Fruit fly (Drosophila melanogaster) whole organism, pupa: ENCODE results near the gene Wnt4.
A peak's percentile ranks its signal among the peaks of the same experiment; 100 is the strongest.

ENCODE experiments used
- CG10348 ChIP-seq: fragments of 200-800 bp; sonication (Bioruptor generic); IDR thresholded peaks from 2 replicates; pipeline ENCODE4 v1.3.6; 2022; ENCODE audit warnings: missing biosample characterization, missing genetic modification characterization
- CG12605 ChIP-seq: fragments of 200-800 bp; sonication (Bioruptor generic); IDR thresholded peaks from 2 replicates; pipeline ENCODE4 v1.3.6; 2022; ENCODE audit warnings: missing biosample characterization, missing genetic modification characterization
- CG13204 ChIP-seq: fragments of 200-800 bp; sonication (Bioruptor generic); optimal IDR thresholded peaks from 2 replicates; lab custom pipeline; 2018; ENCODE audit warnings: missing biosample characterization, mild to moderate bottlenecking, missing genetic modification characterization, moderate library complexity
- CG14655 ChIP-seq: fragments of 200-800 bp; sonication (Bioruptor generic); optimal IDR thresholded peaks from 3 replicates; lab custom pipeline; 2017; ENCODE audit warnings: mild to moderate bottlenecking, missing biosample characterization, missing genetic modification reagents, missing genetic modification characterization
- CG15710 ChIP-seq: fragments of 200-800 bp; sonication (Bioruptor generic); optimal IDR thresholded peaks from 2 replicates; lab custom pipeline; 2018; ENCODE audit warnings: missing biosample characterization, mild to moderate bottlenecking, missing genetic modification characterization, moderate library complexity
- CG17806 ChIP-seq: fragments of 200-800 bp; sonication (Bioruptor generic); optimal IDR thresholded peaks from 2 replicates; lab custom pipeline; 2018; ENCODE audit warnings: missing biosample characterization, mild to moderate bottlenecking, missing genetic modification characterization, moderate library complexity
- CG32121 ChIP-seq: fragments of 200-800 bp; sonication (Bioruptor generic); IDR thresholded peaks from 2 replicates; pipeline ENCODE4 v1.3.6; 2022; ENCODE audit warnings: missing biosample characterization, missing genetic modification characterization
- CG34367 ChIP-seq: fragments of 200-800 bp; sonication (Bioruptor generic); optimal IDR thresholded peaks from 2 replicates; lab custom pipeline; 2018; ENCODE audit warnings: missing biosample characterization, mild to moderate bottlenecking, missing genetic modification characterization
- CG4496 ChIP-seq: fragments of 200-800 bp; sonication (Bioruptor generic); IDR thresholded peaks from 3 replicates; pipeline ENCODE4 v1.3.6; 2022; ENCODE audit warnings: missing biosample characterization, missing genetic modification characterization
- CG8159 ChIP-seq: fragments of 200-800 bp; sonication (Bioruptor generic); optimal IDR thresholded peaks from 3 replicates; lab custom pipeline; 2018; ENCODE audit warnings: missing biosample characterization, mild to moderate bottlenecking, missing genetic modification characterization, moderate library complexity
- CG8301 ChIP-seq: fragments of 200-800 bp; sonication (Bioruptor generic); optimal IDR thresholded peaks from 2 replicates; lab custom pipeline; 2018; ENCODE audit warnings: missing biosample characterization, mild to moderate bottlenecking, missing genetic modification characterization
- CG9948 ChIP-seq: fragments of 200-800 bp; sonication (Bioruptor generic); optimal IDR thresholded peaks from 2 replicates; lab custom pipeline; 2018; ENCODE audit warnings: missing biosample characterization, mild to moderate bottlenecking, missing genetic modification characterization, moderate library complexity
- D1 ChIP-seq: fragments of 200-800 bp; sonication (Bioruptor generic); optimal IDR thresholded peaks from 2 replicates; lab custom pipeline; 2018; ENCODE audit warnings: missing biosample characterization, mild to moderate bottlenecking, missing genetic modification characterization, moderate library complexity
- EcR ChIP-seq: fragments of 200-800 bp; sonication (Bioruptor generic); optimal IDR thresholded peaks from 3 replicates; lab custom pipeline; 2019; ENCODE audit warnings: missing biosample characterization, missing genetic modification characterization, mild to moderate bottlenecking, moderate library complexity, missing genetic modification reagents
- Ets98B ChIP-seq: fragments of 200-800 bp; sonication (Bioruptor generic); IDR thresholded peaks from 2 replicates; pipeline ENCODE4 v1.3.6; 2022; ENCODE audit warnings: missing biosample characterization, missing genetic modification characterization
- Pif1A ChIP-seq: fragments of 200-800 bp; sonication (Bioruptor generic); optimal IDR thresholded peaks from 3 replicates; lab custom pipeline; 2016; ENCODE audit warnings: missing biosample characterization, missing genetic modification characterization
- Pif1B ChIP-seq: fragments of 200-800 bp; sonication (Bioruptor generic); optimal IDR thresholded peaks from 3 replicates; lab custom pipeline; 2016; ENCODE audit warnings: missing biosample characterization, missing genetic modification characterization
- Snoo ChIP-seq: fragments of 200-800 bp; sonication (Bioruptor generic); optimal IDR thresholded peaks from 3 replicates; lab custom pipeline; 2017; ENCODE audit warnings: missing biosample characterization, mild to moderate bottlenecking, missing genetic modification characterization, inconsistent platforms
- fd96Ca ChIP-seq: fragments of 200-800 bp; sonication (Bioruptor generic); IDR thresholded peaks from 3 replicates; pipeline ENCODE4 v1.3.6; 2022; ENCODE audit warnings: missing biosample characterization, missing genetic modification characterization
- gl ChIP-seq: fragments of 200-800 bp; sonication (Bioruptor generic); optimal IDR thresholded peaks from 2 replicates; lab custom pipeline; 2018; ENCODE audit warnings: missing biosample characterization, mild to moderate bottlenecking, missing genetic modification characterization
- rn ChIP-seq: fragments of 200-800 bp; sonication (Bioruptor generic); IDR thresholded peaks from 2 replicates; pipeline ENCODE4 v1.3.6; 2022; ENCODE audit warnings: missing biosample characterization, missing genetic modification characterization

Gene Wnt4

dm6 chr2L:7239310-7239709, 37.7 kb downstream of the Wnt4 start:
- TF ChIP-seq CG15710: no peak
- TF ChIP-seq Snoo (tag; lab: Kevin White, UChicago): peak; percentile 21

dm6 chr2L:7232713-7233112, 44.3 kb downstream of the Wnt4 start, which contains the start of gene CG43800:
Gene CG43800 (minus strand): TSS chr2L:7232813.
- TF ChIP-seq Ets98B (GFP tag; lab: Robert Waterston, UW) (no peak), Pif1A (no peak), EcR (GFP tag; lab: Kevin White, UChicago) (no peak), CG10348 (GFP tag; lab: Robert Waterston, UW) (no peak), CG14655 (GFP tag; lab: Kevin White, UChicago) (no peak), fd96Ca (GFP tag; lab: Robert Waterston, UW) (no peak), CG12605 (GFP tag; lab: Robert Waterston, UW) (no peak), CG32121 (no peak), Snoo (tag; lab: Kevin White, UChicago) (no peak), CG15710 (no peak), CG34367 (tag; lab: Kevin White, UChicago) (no peak), CG13204 (GFP tag; lab: Kevin White, UChicago) (no peak), CG8159 (tag; lab: Kevin White, UChicago) (no peak), D1 (tag; lab: Kevin White, UChicago) (no peak), CG8301 (tag; lab: Kevin White, UChicago) (no peak), CG17806 (no peak), CG9948 (tag; lab: Kevin White, UChicago) (no peak), rn (no peak), Pif1B (GFP tag; lab: Kevin White, UChicago) (no peak), gl (tag; lab: Kevin White, UChicago) (no peak)

- TF ChIP-seq CG34367 (tag; lab: Kevin White, UChicago) (no peak), CG15710 (no peak), Pif1A (no peak), CG9948 (tag; lab: Kevin White, UChicago) (no peak), CG8301 (tag; lab: Kevin White, UChicago) (no peak), Pif1B (GFP tag; lab: Kevin White, UChicago) (no peak), CG4496 (GFP tag; lab: Robert Waterston, UW) (no peak), gl (tag; lab: Kevin White, UChicago) (no peak), CG14655 (GFP tag; lab: Kevin White, UChicago) (no peak), CG8159 (tag; lab: Kevin White, UChicago) (no peak), CG12605 (GFP tag; lab: Robert Waterston, UW) (no peak), CG17806 (no peak), CG10348 (GFP tag; lab: Robert Waterston, UW) (no peak), D1 (tag; lab: Kevin White, UChicago) (no peak), Ets98B (GFP tag; lab: Robert Waterston, UW) (no peak), EcR (GFP tag; lab: Kevin White, UChicago) (no peak), rn (no peak), CG32121 (no peak), Snoo (tag; lab: Kevin White, UChicago) (no peak)
- TF ChIP-seq, all 21 proteins: peak for 0
Observed at dm6 chr2L:7227434-7227833, 49.5 kb downstream of the Wnt4 start, which contains the start of gene CG43799. Gene CG43799 (plus strand): TSS chr2L:7227734.

dm6 chr2L:7226587-7226986, 50.4 kb downstream of the Wnt4 start:
- TF ChIP-seq CG8159 (tag; lab: Kevin White, UChicago): no peak
- TF ChIP-seq Pif1A: no peak
- TF ChIP-seq EcR (GFP tag; lab: Kevin White, UChicago): no peak
- no peak for TF ChIP-seq Snoo (tag; lab: Kevin White, UChicago)
- TF ChIP-seq fd96Ca (GFP tag; lab: Robert Waterston, UW): no peak
- no peak for TF ChIP-seq CG4496 (GFP tag; lab: Robert Waterston, UW)
- no peak for TF ChIP-seq CG10348 (GFP tag; lab: Robert Waterston, UW)
- no peak for TF ChIP-seq CG12605 (GFP tag; lab: Robert Waterston, UW)
- no peak for TF ChIP-seq CG34367 (tag; lab: Kevin White, UChicago)
- no peak for TF ChIP-seq gl (tag; lab: Kevin White, UChicago)
- TF ChIP-seq CG15710: no peak
- no peak for TF ChIP-seq Pif1B (GFP tag; lab: Kevin White, UChicago)
- TF ChIP-seq CG13204 (GFP tag; lab: Kevin White, UChicago): no peak
- TF ChIP-seq CG14655 (GFP tag; lab: Kevin White, UChicago): no peak
- no peak for TF ChIP-seq rn
- TF ChIP-seq CG32121: no peak
- no peak for TF ChIP-seq CG8301 (tag; lab: Kevin White, UChicago)
- no peak for TF ChIP-seq D1 (tag; lab: Kevin White, UChicago)

dm6 chr2L:7222829-7223272, 54.1 kb downstream of the Wnt4 start, which contains the start of gene mEFG1:
Gene mEFG1 (minus strand): TSS chr2L:7223081.
- TF ChIP-seq CG4496 (GFP tag; lab: Robert Waterston, UW) (peak; percentile 43; the same call in 2 of the 3 replicates), CG9948 (tag; lab: Kevin White, UChicago) (no peak)

dm6 chr2L:7219650-7220267, 57.2 kb downstream of the Wnt4 start, which contains the start of gene CG13784:
Gene CG13784 (minus strand): TSS chr2L:7220033.
- TF ChIP-seq Pif1B (GFP tag; lab: Kevin White, UChicago): peak; percentile 28
- TF ChIP-seq CG8159 (tag; lab: Kevin White, UChicago): no peak
- no peak for TF ChIP-seq CG13204 (GFP tag; lab: Kevin White, UChicago)
- TF ChIP-seq CG12605 (GFP tag; lab: Robert Waterston, UW): peak; percentile 19; the same call in 1 of the 2 replicates
- TF ChIP-seq Ets98B (GFP tag; lab: Robert Waterston, UW): 0 out of 2 replicates have a peak, but pooled peaks have one; percentile 44
- TF ChIP-seq CG4496 (GFP tag; lab: Robert Waterston, UW): peak; percentile 76
- peak; percentile 33 for TF ChIP-seq CG32121
- peak; percentile 13 for TF ChIP-seq CG34367 (tag; lab: Kevin White, UChicago)
- TF ChIP-seq Snoo (tag; lab: Kevin White, UChicago): peak; percentile 14
- TF ChIP-seq CG15710: peak; percentile 19
- TF ChIP-seq CG14655 (GFP tag; lab: Kevin White, UChicago): no peak
- TF ChIP-seq CG8301 (tag; lab: Kevin White, UChicago): peak; percentile 16
- TF ChIP-seq fd96Ca (GFP tag; lab: Robert Waterston, UW): no peak
- no peak for TF ChIP-seq D1 (tag; lab: Kevin White, UChicago)
- no peak for TF ChIP-seq gl (tag; lab: Kevin White, UChicago)
- no peak for TF ChIP-seq EcR (GFP tag; lab: Kevin White, UChicago)
- TF ChIP-seq CG10348 (GFP tag; lab: Robert Waterston, UW): no peak
- TF ChIP-seq Pif1A: no peak
